Worm (Caenorhabditis elegans) whole organism, midembryonic: ENCODE data around the gene Y105C5A.12.
"Not testable (repeated sequence)": the region's sequence is repeated elsewhere in the genome, so short reads cannot be mapped to it uniquely, and the experiment has no call there.

Source experiments
- T22C8.4 ChIP-seq: fragments of 200-800 bp; sonication (Bioruptor generic); IDR thresholded peaks from 2 replicates; pipeline ENCODE4 v1.3.6; 2022; ENCODE audit warnings: missing genetic modification characterization, missing compliant biosample characterization
- cog-1 ChIP-seq: sonication (generic microtip); optimal IDR thresholded peaks from 2 replicates; lab custom pipeline; 2016; ENCODE audit warnings: missing genetic modification characterization, missing compliant biosample characterization
- flt-1 ChIP-seq: fragments of 200-800 bp; sonication (Bioruptor generic); IDR thresholded peaks from 2 replicates; pipeline ENCODE4 v1.3.6; 2022; ENCODE audit warnings: missing genetic modification characterization, missing compliant biosample characterization
- klf-2 ChIP-seq: fragments of 200-800 bp; sonication (Bioruptor generic); conservative IDR thresholded peaks from 2 replicates; pipeline ENCODE4 v1.3.6; 2022; ENCODE audit warnings: missing genetic modification reagents, missing genetic modification characterization, missing compliant biosample characterization
- med-1 ChIP-seq: sonication (generic microtip); optimal IDR thresholded peaks from 2 replicates; lab custom pipeline; 2017; ENCODE audit warnings: missing genetic modification characterization, mild to moderate bottlenecking, missing compliant biosample characterization, antibody characterized with exemption, missing genetic modification reagents; ENCODE audit not compliant: insufficient read depth
- ref-1 ChIP-seq: fragments of 200-800 bp; sonication (Bioruptor generic); conservative IDR thresholded peaks from 2 replicates; pipeline ENCODE4 v1.3.6; 2022; ENCODE audit warnings: missing genetic modification reagents, missing genetic modification characterization, missing compliant biosample characterization
- tab-1 ChIP-seq: fragments of 200-800 bp; sonication (Bioruptor generic); IDR thresholded peaks from 2 replicates; pipeline ENCODE4 v1.3.6; 2022; ENCODE audit warnings: missing genetic modification characterization, missing compliant biosample characterization
- ztf-23 ChIP-seq: fragments of 200-800 bp; sonication (Bioruptor generic); IDR thresholded peaks from 2 replicates; pipeline ENCODE4 v1.3.6; 2022; ENCODE audit warnings: missing genetic modification reagents, missing genetic modification characterization, missing compliant biosample characterization
- ztf-29 ChIP-seq: fragments of 200-800 bp; sonication (Bioruptor generic); IDR thresholded peaks from 2 replicates; pipeline ENCODE4 v1.3.6; 2022; ENCODE audit warnings: missing genetic modification reagents, missing genetic modification characterization, missing compliant biosample characterization

Y105C5A.12 gene

ce11 chrIV:15641699-15642098 is at the start of gene Y105C5A.12:
TSS of gene Y105C5A.12 (minus strand) at chrIV:15641799.
- not testable (repeated sequence) for TF ChIP-seq tab-1 (GFP tag; lab: Robert Waterston, UW); med-1; ztf-29 (GFP tag; lab: Robert Waterston, UW)

- TF ChIP-seq ref-1 (GFP tag; lab: Robert Waterston, UW) (no peak), flt-1 (GFP tag; lab: Robert Waterston, UW) (no peak), med-1 (no peak), ztf-29 (GFP tag; lab: Robert Waterston, UW) (no peak), ztf-23 (GFP tag; lab: Robert Waterston, UW) (no peak), klf-2 (no peak), tab-1 (GFP tag; lab: Robert Waterston, UW) (no peak), T22C8.4 (no peak), cog-1 (tag; lab: Kevin White, UChicago) (no peak)
Measured at ce11 chrIV:15688524-15689479, 47.2 kb upstream of the Y105C5A.12 start, which contains the start of gene Y105C5A.15. TSS of gene Y105C5A.15 (plus strand) at chrIV:15689201.

- TF ChIP-seq T22C8.4: no peak
- TF ChIP-seq med-1: no peak
- TF ChIP-seq klf-2: no peak
- TF ChIP-seq cog-1 (tag; lab: Kevin White, UChicago): no peak
- no peak for TF ChIP-seq tab-1 (GFP tag; lab: Robert Waterston, UW)
- no peak for TF ChIP-seq ref-1 (GFP tag; lab: Robert Waterston, UW)
- no peak for TF ChIP-seq flt-1 (GFP tag; lab: Robert Waterston, UW)
- TF ChIP-seq ztf-29 (GFP tag; lab: Robert Waterston, UW): no peak
- TF ChIP-seq ztf-23 (GFP tag; lab: Robert Waterston, UW): no peak
Measured at ce11 chrIV:15687825-15688224, 46.2 kb upstream of the Y105C5A.12 start.

- no peak for TF ChIP-seq cog-1 (tag; lab: Kevin White, UChicago)
Measured at ce11 chrIV:15686233-15686632, 44.6 kb upstream of the Y105C5A.12 start.

ce11 chrIV:15684521-15684920 is 42.9 kb upstream of the Y105C5A.12 start:
- TF ChIP-seq T22C8.4 (no peak), cog-1 (tag; lab: Kevin White, UChicago) (no peak), ztf-29 (GFP tag; lab: Robert Waterston, UW) (no peak), flt-1 (GFP tag; lab: Robert Waterston, UW) (no peak), ref-1 (GFP tag; lab: Robert Waterston, UW) (no peak), tab-1 (GFP tag; lab: Robert Waterston, UW) (no peak), klf-2 (no peak)

ce11 chrIV:15681445-15681844 is 39.8 kb upstream of the Y105C5A.12 start, which contains the start of gene Y105C5A.26:
TSS of gene Y105C5A.26 (minus strand) at chrIV:15681545.
- TF ChIP-seq med-1; klf-2; tab-1 (GFP tag; lab: Robert Waterston, UW): not testable (repeated sequence)

ce11 chrIV:15672994-15673393 is 31.4 kb upstream of the Y105C5A.12 start:
- TF ChIP-seq ztf-23 (GFP tag; lab: Robert Waterston, UW) (no peak), med-1 (no peak), cog-1 (tag; lab: Kevin White, UChicago) (no peak), ref-1 (GFP tag; lab: Robert Waterston, UW) (no peak), T22C8.4 (no peak), flt-1 (GFP tag; lab: Robert Waterston, UW) (no peak), tab-1 (GFP tag; lab: Robert Waterston, UW) (no peak), klf-2 (no peak), ztf-29 (GFP tag; lab: Robert Waterston, UW) (no peak)

ce11 chrIV:15658444-15658843 is 16.8 kb upstream of the Y105C5A.12 start:
- no peak for TF ChIP-seq cog-1 (tag; lab: Kevin White, UChicago)
- TF ChIP-seq ztf-23 (GFP tag; lab: Robert Waterston, UW): no peak
- no peak for TF ChIP-seq flt-1 (GFP tag; lab: Robert Waterston, UW)
- TF ChIP-seq med-1: no peak
- TF ChIP-seq ztf-29 (GFP tag; lab: Robert Waterston, UW): no peak
- no peak for TF ChIP-seq T22C8.4
- no peak for TF ChIP-seq ref-1 (GFP tag; lab: Robert Waterston, UW)
- no peak for TF ChIP-seq klf-2

ce11 chrIV:15648245-15648644 is 6.6 kb upstream of the Y105C5A.12 start:
- TF ChIP-seq T22C8.4 (no peak), ztf-23 (GFP tag; lab: Robert Waterston, UW) (no peak), flt-1 (GFP tag; lab: Robert Waterston, UW) (no peak), cog-1 (tag; lab: Kevin White, UChicago) (no peak), klf-2 (no peak), med-1 (no peak), tab-1 (GFP tag; lab: Robert Waterston, UW) (no peak), ref-1 (GFP tag; lab: Robert Waterston, UW) (no peak), ztf-29 (GFP tag; lab: Robert Waterston, UW) (no peak)
